Fruit fly (Drosophila melanogaster): ENCODE data around the gene Rcc1.
A peak's percentile ranks its signal among the peaks of the same experiment; 100 is the strongest.

Rcc1 gene

DNA sequence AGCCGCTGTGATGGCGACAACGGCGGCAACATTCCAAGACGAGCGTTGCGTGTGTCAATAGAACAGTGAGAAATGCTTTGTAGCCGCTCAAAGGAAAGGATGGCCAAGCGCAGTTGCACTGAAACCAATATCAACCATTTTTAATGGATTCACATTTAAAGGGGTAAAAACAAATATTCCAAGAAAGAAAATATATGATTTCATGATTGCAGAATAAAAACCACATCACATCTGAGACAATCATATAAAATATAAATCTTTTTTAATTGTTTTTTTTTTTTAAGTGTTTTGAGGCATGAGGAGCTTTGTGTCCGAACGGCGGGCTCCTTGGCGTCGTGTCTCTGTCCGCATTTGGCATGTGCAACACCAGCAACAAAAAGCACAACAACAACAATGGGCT lies 8.5 kb upstream of the Rcc1 start:
- TF ChIP-seq Bteb2 (GFP tag; optimal IDR thresholded peaks at IDR 0.05) (no peak), bowl (GFP tag; IDR thresholded peaks at IDR 0.05) (no peak), MBD-R2 (GFP tag; IDR thresholded peaks at IDR 0.05) (no peak), CG12391 (tag; optimal IDR thresholded peaks at IDR 0.05) (no peak), CG11247 (GFP tag; IDR thresholded peaks at IDR 0.05) (no peak), repo (GFP tag; optimal IDR thresholded peaks at IDR 0.05) (no peak), zen (tag; optimal IDR thresholded peaks at IDR 0.05) (no peak), Drgx (GFP tag; IDR thresholded peaks at IDR 0.05) (0 out of 2 replicates have a peak, but pooled peaks have one; percentile 18), CG7987 (GFP tag; optimal IDR thresholded peaks at IDR 0.05) (no peak), CkIIα-i1 (GFP tag; IDR thresholded peaks at IDR 0.05) (no peak), bsh (GFP tag; optimal IDR thresholded peaks at IDR 0.05) (peak in 1 of 2 experiments; percentile 42), sob (GFP tag; IDR thresholded peaks at IDR 0.05) (no peak)

DNA sequence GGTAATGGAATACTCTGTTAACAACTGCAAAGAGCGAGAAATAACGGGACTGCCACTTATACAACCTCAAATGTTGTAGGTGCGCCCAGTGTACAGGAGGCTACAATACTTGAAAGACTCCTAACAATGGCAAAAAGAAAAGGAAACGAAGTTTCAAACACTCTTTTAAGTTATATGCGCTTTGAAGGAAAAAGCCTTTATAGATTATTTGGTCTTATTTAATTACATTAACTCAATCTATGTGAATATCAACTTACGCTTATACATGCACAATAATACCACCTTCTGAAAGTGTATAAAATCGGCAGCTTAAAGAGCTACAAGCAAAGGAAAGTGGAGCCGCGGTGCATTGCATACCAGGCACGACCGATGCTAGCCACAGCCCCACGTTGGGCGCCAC lies 7.9 kb upstream of the Rcc1 start:
- TF ChIP-seq CG4328 (GFP tag; optimal IDR thresholded peaks at IDR 0.05) (no peak), Mrtf (GFP tag; IDR thresholded peaks at IDR 0.05) (no peak), TFAM (GFP tag; optimal IDR thresholded peaks at IDR 0.05) (no peak)

DNA sequence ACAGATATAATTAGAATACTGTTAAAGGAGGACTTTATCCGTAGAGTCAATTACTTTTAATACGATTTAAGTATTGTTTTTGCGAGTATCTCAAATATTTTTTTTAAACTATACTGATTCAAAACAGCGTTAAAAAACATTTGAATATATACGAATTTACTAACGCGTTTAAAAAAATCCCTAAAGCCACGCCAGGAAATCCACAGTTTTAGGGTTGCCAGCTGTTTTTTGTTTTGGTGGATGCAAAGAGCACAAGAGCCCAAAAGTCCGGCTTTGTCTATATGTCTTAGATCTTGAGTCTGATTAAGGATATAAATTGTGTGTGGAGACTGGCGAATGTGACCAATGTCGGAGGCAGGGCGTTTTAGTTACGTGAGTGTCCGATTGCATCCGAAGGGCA lies 5.0 kb downstream of the Rcc1 start:
- TF ChIP-seq CG5245 (GFP tag; optimal IDR thresholded peaks at IDR 0.05) (no peak), unpg (GFP tag; optimal IDR thresholded peaks at IDR 0.05) (no peak), MBD-R2 (GFP tag; IDR thresholded peaks at IDR 0.05) (peak; percentile 53; the same call in 1 of the 2 replicates), CG33213 (GFP tag; optimal IDR thresholded peaks at IDR 0.05) (peak; percentile 36), gfzf (GFP tag; optimal IDR thresholded peaks at IDR 0.05) (peak; percentile 76), Atf6 (GFP tag; IDR thresholded peaks at IDR 0.05) (peak; percentile 15; the same call in 1 of the 2 replicates), Sin3A (optimal IDR thresholded peaks at IDR 0.05) (peak; percentile 6), CG8290 (GFP tag; optimal IDR thresholded peaks at IDR 0.05) (peak; percentile 3), CG8290 (tag; optimal IDR thresholded peaks at IDR 0.05) (no peak), CG4617 (GFP tag; optimal IDR thresholded peaks at IDR 0.05; ENCODE audit: borderline replicate concordance) (peak; percentile 14), Rfx (GFP tag; IDR thresholded peaks at IDR 0.05) (peak; percentile 11; the same call in 1 of the 2 replicates), pzg (GFP tag; optimal IDR thresholded peaks at IDR 0.05) (peak; percentile 34), YL-1 (GFP tag; optimal IDR thresholded peaks at IDR 0.05) (peak; percentile 34), Dip3 (GFP tag; optimal IDR thresholded peaks at IDR 0.05) (no peak), exex (tag; optimal IDR thresholded peaks at IDR 0.05) (no peak), E2f2 (GFP tag; IDR thresholded peaks at IDR 0.05) (peak; percentile 57), CG9797 (GFP tag; optimal IDR thresholded peaks at IDR 0.05) (peak; percentile 53), sd (tag; optimal IDR thresholded peaks at IDR 0.05) (no peak), Lhr (GFP tag; optimal IDR thresholded peaks at IDR 0.05) (peak; percentile 2), H2.0 (GFP tag; IDR thresholded peaks at IDR 0.05) (0 out of 2 replicates have a peak, but pooled peaks have one; percentile 23), CG13287 (GFP tag; IDR thresholded peaks at IDR 0.05; ENCODE audit: partially characterized antibody) (peak; percentile 13; the same call in 1 of the 2 replicates), dpn (GFP tag; optimal IDR thresholded peaks at IDR 0.05) (no peak), Nf-YC (tag; optimal IDR thresholded peaks at IDR 0.05) (peak; percentile 2), CG17829 (tag; optimal IDR thresholded peaks at IDR 0.05) (peak; percentile 8), Dp (GFP tag; optimal IDR thresholded peaks at IDR 0.05) (peak; percentile 46), CG13296 (GFP tag; optimal IDR thresholded peaks at IDR 0.05) (no peak), sens (GFP tag) (peak; percentile 78), Scr (GFP tag; IDR thresholded peaks at IDR 0.05; ENCODE audit: partially characterized antibody) (no peak), Med (GFP tag) (peak; percentile 30), row (GFP tag; IDR thresholded peaks at IDR 0.05) (peak; percentile 29; the same call in 1 of the 3 replicates), Eip74EF (GFP tag; optimal IDR thresholded peaks at IDR 0.05) (no peak), CG1603 (tag; optimal IDR thresholded peaks at IDR 0.05) (peak; percentile 24), trem (tag; optimal IDR thresholded peaks at IDR 0.05) (peak; percentile 42), Chrac-16 (GFP tag; optimal IDR thresholded peaks at IDR 0.05) (no peak), hbn (GFP tag; IDR thresholded peaks at IDR 0.05; ENCODE audit: partially characterized antibody) (no peak)

Data from whole organism, embryonic.